Worm (Caenorhabditis elegans): ENCODE data around the gene F44D12.8.

The F44D12.8 gene

DNA sequence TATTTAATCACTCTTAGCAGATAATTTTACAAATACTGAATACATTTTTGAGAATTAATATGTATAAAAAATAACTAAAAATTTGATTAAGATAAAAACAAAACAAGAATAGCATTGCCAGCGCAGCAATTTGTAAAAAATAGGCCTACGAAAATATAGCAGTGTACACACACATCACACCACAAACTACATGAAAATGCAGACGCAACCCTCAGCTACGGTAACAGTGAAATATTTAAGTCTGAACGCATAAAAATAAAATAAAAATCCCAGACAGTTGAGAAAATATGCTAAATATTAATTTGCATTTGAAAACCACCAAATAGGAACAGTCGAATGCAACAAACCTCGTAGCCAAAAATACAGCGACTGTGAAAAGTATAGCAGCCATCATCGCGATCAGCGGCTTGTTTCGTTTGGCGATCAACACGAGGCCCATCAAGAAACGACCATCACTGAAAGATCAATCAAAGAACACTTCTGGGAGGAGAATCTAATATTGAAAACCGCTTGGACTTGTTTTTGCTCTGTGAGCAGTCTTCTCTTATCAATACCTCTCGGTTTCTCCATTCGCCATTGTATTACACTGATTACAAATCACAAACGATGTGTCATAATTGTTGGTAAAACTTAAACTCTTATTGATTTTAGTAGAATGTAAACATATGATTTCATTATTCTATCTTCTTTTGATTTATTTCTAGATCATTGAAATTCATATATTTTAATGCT, 24.4 kb upstream of the F44D12.8 start, which contains the start of gene pyp-1 (continued):
- TF ChIP-seq egl-27 (tag; optimal IDR thresholded peaks at IDR 0.05) (no peak), nhr-71 (tag; optimal IDR thresholded peaks at IDR 0.05) (peak; percentile 45), ztf-11 (tag; optimal IDR thresholded peaks at IDR 0.05) (no peak), pag-3 (tag; optimal IDR thresholded peaks at IDR 0.05; ENCODE audit: borderline replicate concordance, insufficient read depth) (no peak)

DNA sequence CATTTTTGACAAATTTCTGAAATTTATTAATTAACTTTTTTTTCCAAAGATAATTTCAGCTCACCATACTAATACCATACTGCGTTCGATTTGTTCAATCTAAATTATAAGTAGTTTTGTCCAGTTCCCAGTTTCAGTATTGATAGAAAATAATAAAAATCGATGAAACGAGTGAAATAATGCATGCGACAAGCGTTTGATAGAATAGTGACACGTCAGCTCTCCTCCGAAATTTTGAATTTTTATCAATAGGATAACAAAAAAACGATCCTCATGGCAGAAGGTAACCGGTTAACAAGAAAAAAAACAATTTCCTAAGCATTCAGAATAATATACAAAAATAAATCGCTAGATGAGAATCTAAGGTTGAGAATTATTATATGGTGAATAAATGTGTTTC, 21.3 kb upstream of the F44D12.8 start, which contains the start of gene C47E12.3:
TSS of gene C47E12.3 (minus strand) at position 101 of the 400 bp plus-strand sequence.
- TF ChIP-seq blmp-1 (tag; optimal IDR thresholded peaks at IDR 0.05) (no peak), dpl-1 (GFP tag; optimal IDR thresholded peaks at IDR 0.05) (no peak), nhr-76 (tag; optimal IDR thresholded peaks at IDR 0.05) (no peak), mep-1 (tag; optimal IDR thresholded peaks at IDR 0.05) (no peak), ets-5 (GFP tag; IDR thresholded peaks at IDR 0.05) (no peak), nhr-77 (tag; optimal IDR thresholded peaks at IDR 0.05) (no peak), pax-3 (tag; optimal IDR thresholded peaks at IDR 0.05) (no peak), nhr-19 (GFP tag; conservative IDR thresholded peaks at IDR 0.05) (no peak), unc-86 (tag; optimal IDR thresholded peaks at IDR 0.05) (no peak), sptf-1 (tag; optimal IDR thresholded peaks at IDR 0.05) (no peak), unc-62 (GFP tag; optimal IDR thresholded peaks at IDR 0.05) (no peak), mab-9 (GFP tag; IDR thresholded peaks at IDR 0.05) (no peak), unc-30 (tag; optimal IDR thresholded peaks at IDR 0.05) (no peak), hlh-4 (tag; optimal IDR thresholded peaks at IDR 0.05) (no peak), grh-1 (GFP tag; IDR thresholded peaks at IDR 0.05) (no peak), ceh-63 (GFP tag; optimal IDR thresholded peaks at IDR 0.05) (no peak), F16B12.6 (tag; optimal IDR thresholded peaks at IDR 0.05) (no peak), fkh-4 (tag; optimal IDR thresholded peaks at IDR 0.05; ENCODE audit: borderline replicate concordance) (no peak), ceh-82 (tag; optimal IDR thresholded peaks at IDR 0.05) (no peak), lin-35 (GFP tag; optimal IDR thresholded peaks at IDR 0.05) (no peak)

DNA sequence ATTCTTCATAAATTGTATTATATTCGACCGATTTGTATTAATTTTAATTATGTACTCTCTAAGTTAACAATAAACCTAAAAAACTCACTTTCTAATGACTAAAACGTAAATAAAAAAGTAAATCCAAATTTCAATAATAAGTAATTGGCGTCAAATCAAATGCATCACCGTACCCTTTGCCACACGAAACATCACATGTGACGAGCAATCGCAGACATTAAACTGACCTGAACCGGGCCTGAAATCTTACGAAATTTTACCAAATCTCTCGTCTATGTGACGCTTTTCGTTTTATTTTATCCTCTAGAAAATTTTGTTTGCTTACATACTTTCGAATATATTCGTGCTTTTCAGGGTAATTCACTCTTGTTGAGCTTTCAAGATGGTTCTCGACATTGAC, 19.7 kb upstream of the F44D12.8 start, which contains the start of the genes C47E12.2 and sars-1:
TSS of gene C47E12.2 (minus strand) at position 131 of the 400 bp plus-strand sequence.
TSS of gene sars-1 (plus strand) at position 355 of the 400 bp plus-strand sequence.
- TF ChIP-seq pax-3 (tag; optimal IDR thresholded peaks at IDR 0.05), result no peak
- no peak for TF ChIP-seq mab-9 (GFP tag; IDR thresholded peaks at IDR 0.05)
- peak in 1 of 2 experiments; percentile 12 for TF ChIP-seq mdl-1 (tag; optimal IDR thresholded peaks at IDR 0.05)
- TF ChIP-seq efl-1 (optimal IDR thresholded peaks at IDR 0.05), result peak; percentile 37 to 44
- peak; percentile 27 to 94 for TF ChIP-seq efl-1 (GFP tag; optimal IDR thresholded peaks at IDR 0.05 in 1 of 2)
- no peak for TF ChIP-seq ceh-8 (GFP tag; optimal IDR thresholded peaks at IDR 0.05)
- peak; percentile 9 for TF ChIP-seq nhr-71 (tag; optimal IDR thresholded peaks at IDR 0.05)
- no peak for TF ChIP-seq zag-1 (tag; optimal IDR thresholded peaks at IDR 0.05)
- no peak for TF ChIP-seq lin-13 (GFP tag; optimal IDR thresholded peaks at IDR 0.05)
- no peak for TF ChIP-seq swsn-7 (tag; optimal IDR thresholded peaks at IDR 0.05)
- TF ChIP-seq nhr-20 (tag; optimal IDR thresholded peaks at IDR 0.05), result no peak
- TF ChIP-seq lsy-2 (tag; optimal IDR thresholded peaks at IDR 0.05), result peak; percentile 81 to 96
- TF ChIP-seq elt-2 (tag; optimal IDR thresholded peaks at IDR 0.05), result no peak
- TF ChIP-seq ceh-63 (GFP tag; optimal IDR thresholded peaks at IDR 0.05), result no peak
- no peak for TF ChIP-seq unc-30 (tag; optimal IDR thresholded peaks at IDR 0.05)
- TF ChIP-seq ces-1 (GFP tag; optimal IDR thresholded peaks at IDR 0.05), result no peak
- TF ChIP-seq egl-27 (tag; optimal IDR thresholded peaks at IDR 0.05), result no peak
- peak; percentile 20 for TF ChIP-seq lin-15B (tag; optimal IDR thresholded peaks at IDR 0.05)
- TF ChIP-seq ceh-90 (tag; optimal IDR thresholded peaks at IDR 0.05), result no peak
- TF ChIP-seq nhr-90 (tag; optimal IDR thresholded peaks at IDR 0.05; ENCODE audit: poor library complexity), result no peak
- TF ChIP-seq nhr-84 (tag; optimal IDR thresholded peaks at IDR 0.05), result no peak
- no peak for TF ChIP-seq lin-39 (tag; optimal IDR thresholded peaks at IDR 0.05)
- no peak for TF ChIP-seq hpl-2 (GFP tag; optimal IDR thresholded peaks at IDR 0.05)
- no peak for TF ChIP-seq fkh-4 (tag; optimal IDR thresholded peaks at IDR 0.05; ENCODE audit: borderline replicate concordance)
- no peak for TF ChIP-seq grh-1 (GFP tag; IDR thresholded peaks at IDR 0.05)
- no peak for TF ChIP-seq aly-2 (tag; optimal IDR thresholded peaks at IDR 0.05)
- TF ChIP-seq C04F5.9 (tag; optimal IDR thresholded peaks at IDR 0.05), result no peak
- no peak for TF ChIP-seq nhr-11 (tag; optimal IDR thresholded peaks at IDR 0.05)
- TF ChIP-seq skn-1 (tag; optimal IDR thresholded peaks at IDR 0.05), result peak; percentile 82
- no peak for TF ChIP-seq fkh-8 (tag; optimal IDR thresholded peaks at IDR 0.05)
- TF ChIP-seq dpl-1 (GFP tag; optimal IDR thresholded peaks at IDR 0.05), result peak in 2 of 3 experiments; percentile 11 to 46
- TF ChIP-seq snu-23 (GFP tag; optimal IDR thresholded peaks at IDR 0.05), result peak; percentile 37
- TF ChIP-seq zip-4 (GFP tag; optimal IDR thresholded peaks at IDR 0.05), result no peak
